Worm (Caenorhabditis elegans) whole organism, L1 larva: ENCODE measurements around the gene dgk-5.

Source experiments
- aly-2 ChIP-seq: fragments of 150-350 bp; optimal IDR thresholded peaks from 2 replicates; lab custom pipeline; 2014; ENCODE audit warnings: missing biosample characterization, missing genetic modification characterization
- ceh-82 ChIP-seq, 3 experiments: fragments of 150-350 bp in 1 of 3; sonication (generic microtip) in 2 of 3; optimal IDR thresholded peaks; 2 replicates each; lab custom pipeline; 2014 to 2017; ENCODE audit warnings: missing biosample characterization in 3 of 3, missing genetic modification characterization in 3 of 3
- dpl-1 ChIP-seq, 3 experiments: fragments of 150-350 bp in 2 of 3; sonication (generic microtip) in 1 of 3; optimal IDR thresholded peaks; 2 replicates each; lab custom pipeline; 2014 to 2017; ENCODE audit warnings: missing biosample characterization in 3 of 3, missing genetic modification characterization in 3 of 3, missing genetic modification reagents in 3 of 3
- efl-1 ChIP-seq, 4 experiments: fragments of 150-350 bp; optimal IDR thresholded peaks in 3 of 4; peaks in 1 of 4; 1 replicate in 1 of 4; 2 replicates in 3 of 4; lab custom pipeline; 2014; ENCODE audit warnings: missing biosample characterization in 2 of 4, missing genetic modification characterization in 2 of 4, missing genetic modification reagents in 2 of 4
- lin-15B ChIP-seq: fragments of 150-350 bp; sonication (generic microtip); optimal IDR thresholded peaks from 3 replicates; lab custom pipeline; 2014; ENCODE audit warnings: missing biosample characterization, missing genetic modification characterization
- lir-3 ChIP-seq: sonication (generic microtip); optimal IDR thresholded peaks from 2 replicates; lab custom pipeline; 2016; ENCODE audit warnings: mild to moderate bottlenecking, missing genetic modification characterization, moderate library complexity, missing compliant biosample characterization; ENCODE audit not compliant: poor library complexity
- nhr-11 ChIP-seq: fragments of 150-350 bp; optimal IDR thresholded peaks from 2 replicates; lab custom pipeline; 2014; ENCODE audit warnings: missing biosample characterization, missing genetic modification characterization
- sox-4 ChIP-seq: sonication (generic microtip); optimal IDR thresholded peaks from 2 replicates; lab custom pipeline; 2016; ENCODE audit warnings: missing genetic modification characterization, missing compliant biosample characterization
- sup-37 ChIP-seq: fragments of 200-800 bp; sonication (Bioruptor generic); optimal IDR thresholded peaks from 2 replicates; lab custom pipeline; 2018; ENCODE audit warnings: mild to moderate bottlenecking, missing genetic modification characterization, missing compliant biosample characterization
- ztf-11 ChIP-seq, 2 experiments: sonication (generic microtip); optimal IDR thresholded peaks; 2 replicates each; lab custom pipeline; 2016 to 2017; ENCODE audit warnings: missing genetic modification characterization in 2 of 2, missing biosample characterization in 1 of 2, missing compliant biosample characterization in 1 of 2

- TF ChIP-seq efl-1 (optimal IDR thresholded peaks at IDR 0.05; lab: Kevin White, UChicago) (no peak), efl-1 (GFP tag; optimal IDR thresholded peaks at IDR 0.05 in 1 of 2; lab: Kevin White, UChicago) (no peak), dpl-1 (GFP tag; optimal IDR thresholded peaks at IDR 0.05; lab: Kevin White, UChicago) (no peak), sox-4 (tag; lab: Kevin White, UChicago) (no peak), nhr-11 (tag; lab: Kevin White, UChicago) (no peak), ceh-82 (tag; optimal IDR thresholded peaks at IDR 0.05; lab: Kevin White, UChicago) (no peak), sup-37 (GFP tag; lab: Kevin White, UChicago) (no peak), lin-15B (no peak), ztf-11 (tag; optimal IDR thresholded peaks at IDR 0.05; lab: Kevin White, UChicago) (no peak), lir-3 (tag; lab: Kevin White, UChicago) (no peak), aly-2 (tag; lab: Kevin White, UChicago) (no peak)
Measured at ce11 chrII:6497137-6497536, 26.3 kb upstream of the dgk-5 start.
